Fruit fly (Drosophila melanogaster) whole organism, embryonic: Measurements from ENCODE around the gene AspRS-m.

Experiments
- CG18262 ChIP-seq: fragments of 200-800 bp; optimal IDR thresholded peaks from 3 replicates; lab custom pipeline; 2019; ENCODE audit warnings: missing biosample characterization, mild to moderate bottlenecking, missing genetic modification characterization, moderate library complexity
- MTF-1 ChIP-seq: fragments of 200-800 bp; sonication (Bioruptor generic); optimal IDR thresholded peaks from 2 replicates; lab custom pipeline; 2018; ENCODE audit warnings: missing biosample characterization, mild to moderate bottlenecking, missing genetic modification characterization, borderline replicate concordance
- ems ChIP-seq: fragments of 200-800 bp; sonication (Bioruptor generic); optimal IDR thresholded peaks from 3 replicates; lab custom pipeline; 2016; ENCODE audit warnings: missing biosample characterization, missing genetic modification characterization
- fd96Cb ChIP-seq: fragments of 200-800 bp; sonication (Bioruptor generic); optimal IDR thresholded peaks from 2 replicates; lab custom pipeline; 2018; ENCODE audit warnings: missing biosample characterization, mild to moderate bottlenecking, missing genetic modification characterization, moderate library complexity
- inv ChIP-seq: fragments of 200-800 bp; sonication (Bioruptor generic); IDR thresholded peaks from 2 replicates; pipeline ENCODE4 v1.3.6; 2022; ENCODE audit warnings: missing biosample characterization, missing genetic modification characterization; ENCODE audit not compliant: partially characterized antibody

dm6 chr2L:16837672-16838071, 10.8 kb downstream of the AspRS-m start, which contains the start of the genes SclA and SclB:
- no peak for TF ChIP-seq fd96Cb
- TF ChIP-seq CG18262 (tag; lab: Kevin White, UChicago): no peak
- TF ChIP-seq MTF-1 (GFP tag; lab: Kevin White, UChicago): no peak
- no peak for TF ChIP-seq ems (GFP tag; lab: Kevin White, UChicago)
- no peak for TF ChIP-seq inv (GFP tag; lab: Robert Waterston, UW)
